Fruit fly (Drosophila melanogaster) whole organism, prepupa: Measurements from ENCODE around the gene CG18258.

Experiments used
- CG34406 ChIP-seq: fragments of 200-800 bp; sonication (Bioruptor generic); optimal IDR thresholded peaks from 3 replicates; lab custom pipeline; 2016; ENCODE audit warnings: missing biosample characterization, missing genetic modification characterization
- CG3919 ChIP-seq: fragments of 200-800 bp; sonication (Bioruptor generic); optimal IDR thresholded peaks from 3 replicates; lab custom pipeline; 2016; ENCODE audit warnings: missing biosample characterization, missing genetic modification characterization
- CG6792 ChIP-seq: fragments of 200-800 bp; sonication (Bioruptor generic); optimal IDR thresholded peaks from 3 replicates; lab custom pipeline; 2016; ENCODE audit warnings: missing biosample characterization, missing genetic modification characterization
- CG6854 ChIP-seq: fragments of 200-800 bp; sonication (Bioruptor generic); optimal IDR thresholded peaks from 2 replicates; lab custom pipeline; 2017; ENCODE audit warnings: missing biosample characterization, mild to moderate bottlenecking, missing genetic modification characterization
- CG8632 ChIP-seq: fragments of 200-800 bp; sonication (Bioruptor generic); optimal IDR thresholded peaks from 3 replicates; lab custom pipeline; 2016; ENCODE audit warnings: missing biosample characterization, missing genetic modification characterization
- Gug ChIP-seq: fragments of 200-800 bp; sonication (Bioruptor generic); IDR thresholded peaks from 2 replicates; pipeline ENCODE4 v1.3.6; 2022; ENCODE audit warnings: missing biosample characterization, missing genetic modification characterization
- Sox14 ChIP-seq: fragments of 200-800 bp; sonication (Bioruptor generic); optimal IDR thresholded peaks from 3 replicates; lab custom pipeline; 2016; ENCODE audit warnings: missing biosample characterization, missing genetic modification characterization
- dac ChIP-seq: fragments of 200-800 bp; sonication (Bioruptor generic); optimal IDR thresholded peaks from 2 replicates; lab custom pipeline; 2017; ENCODE audit warnings: missing biosample characterization, mild to moderate bottlenecking, missing genetic modification characterization
- fd59A ChIP-seq: fragments of 200-800 bp; sonication (Bioruptor generic); optimal IDR thresholded peaks from 2 replicates; lab custom pipeline; 2017; ENCODE audit warnings: missing biosample characterization, mild to moderate bottlenecking, missing genetic modification characterization, missing genetic modification reagents
- pdm3 ChIP-seq: fragments of 200-800 bp; sonication (Bioruptor generic); optimal IDR thresholded peaks from 3 replicates; lab custom pipeline; 2016; ENCODE audit warnings: missing biosample characterization, missing genetic modification characterization
- spab ChIP-seq: fragments of 200-800 bp; sonication (Bioruptor generic); optimal IDR thresholded peaks from 2 replicates; lab custom pipeline; 2017; ENCODE audit warnings: missing biosample characterization, mild to moderate bottlenecking, missing genetic modification characterization, missing genetic modification reagents

Gene CG18258

DNA sequence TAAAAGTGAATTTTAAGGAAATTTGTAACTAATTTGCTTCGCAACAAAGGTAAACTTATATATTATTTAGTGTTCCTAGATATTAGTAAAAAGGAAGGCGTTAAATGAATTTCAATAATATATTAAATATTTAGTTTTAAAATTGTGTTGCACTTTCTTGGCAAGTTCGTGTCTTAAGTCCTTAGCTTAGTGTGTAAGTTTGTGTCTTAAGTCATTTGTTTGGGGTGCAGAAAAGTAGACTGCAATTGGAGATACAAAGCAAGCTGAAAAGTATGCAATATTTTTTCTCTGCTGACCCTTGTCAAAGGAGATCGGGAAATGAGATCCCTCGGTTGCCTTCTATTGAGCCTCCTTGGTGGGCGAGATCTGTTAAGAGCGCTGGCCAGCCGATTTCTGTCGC lies 49.9 kb downstream of the CG18258 start:
- no peak for TF ChIP-seq CG6854
- TF ChIP-seq CG6792 = no peak
- no peak for TF ChIP-seq fd59A (GFP tag; lab: Kevin White, UChicago)
- TF ChIP-seq spab (GFP tag; lab: Kevin White, UChicago) = no peak
- TF ChIP-seq CG3919 (GFP tag; lab: Kevin White, UChicago) = no peak
- no peak for TF ChIP-seq Gug (GFP tag; lab: Robert Waterston, UW)
- no peak for TF ChIP-seq CG34406 (GFP tag; lab: Kevin White, UChicago)
- no peak for TF ChIP-seq dac (GFP tag; lab: Kevin White, UChicago)
- no peak for TF ChIP-seq Sox14 (GFP tag; lab: Kevin White, UChicago)
- TF ChIP-seq CG8632 (GFP tag; lab: Kevin White, UChicago) = no peak
- no peak for TF ChIP-seq pdm3 (GFP tag; lab: Kevin White, UChicago)
